Worm (Caenorhabditis elegans): ENCODE results near the gene clp-6.

ce11 chrIV:1459826-1460489, 25.1 kb upstream of the clp-6 start:
- TF ChIP-seq him-1 (tag; optimal IDR thresholded peaks at IDR 0.05) = no peak
- TF ChIP-seq dao-5 (tag; optimal IDR thresholded peaks at IDR 0.05) = no peak
- TF ChIP-seq W03F9.2 (tag; optimal IDR thresholded peaks at IDR 0.05) = no peak

Measured in whole organism, L4/young adult.